Fruit fly (Drosophila melanogaster) whole organism, embryonic: ENCODE data around the gene RfC3.

Experiments
- Abd-B ChIP-seq: fragments of 200-800 bp; sonication (Bioruptor generic); optimal IDR thresholded peaks from 2 replicates; lab custom pipeline; 2018; ENCODE audit warnings: missing biosample characterization, mild to moderate bottlenecking, missing genetic modification characterization, moderate library complexity
- Antp ChIP-seq: fragments of 200-800 bp; sonication (Bioruptor generic); optimal IDR thresholded peaks from 3 replicates; lab custom pipeline; 2016; ENCODE audit warnings: missing biosample characterization, missing genetic modification characterization
- Bteb2 ChIP-seq: fragments of 200-800 bp; sonication (Bioruptor generic); optimal IDR thresholded peaks from 2 replicates; lab custom pipeline; 2016; ENCODE audit warnings: missing biosample characterization, missing genetic modification characterization
- CG10267 ChIP-seq: fragments of 200-800 bp; sonication (Bioruptor generic); optimal IDR thresholded peaks from 2 replicates; lab custom pipeline; 2018; ENCODE audit warnings: missing biosample characterization, mild to moderate bottlenecking, missing genetic modification characterization, moderate library complexity
- CG11398 ChIP-seq: fragments of 200-800 bp; sonication (Bioruptor generic); optimal IDR thresholded peaks from 2 replicates; lab custom pipeline; 2016; ENCODE audit warnings: missing biosample characterization, missing genetic modification characterization
- CG11456 ChIP-seq: fragments of 200-800 bp; sonication (Bioruptor generic); IDR thresholded peaks from 3 replicates; pipeline ENCODE4 v1.3.6; 2022; ENCODE audit warnings: missing biosample characterization, missing genetic modification characterization
- CG12104 ChIP-seq: fragments of 200-800 bp; sonication (Bioruptor generic); optimal IDR thresholded peaks from 3 replicates; lab custom pipeline; 2016; ENCODE audit warnings: missing biosample characterization, missing genetic modification characterization
- CG14860 ChIP-seq: fragments of 200-800 bp; sonication (Bioruptor generic); IDR thresholded peaks from 3 replicates; pipeline ENCODE4 v1.3.6; 2022; ENCODE audit warnings: missing biosample characterization, missing genetic modification characterization; ENCODE audit not compliant: partially characterized antibody
- CG15514 ChIP-seq: fragments of 200-800 bp; sonication (Bioruptor generic); optimal IDR thresholded peaks from 3 replicates; lab custom pipeline; 2017; ENCODE audit warnings: missing biosample characterization, missing genetic modification characterization, mild to moderate bottlenecking, moderate library complexity, missing genetic modification reagents
- CG31441 ChIP-seq: fragments of 200-800 bp; sonication (Bioruptor generic); IDR thresholded peaks from 2 replicates; pipeline ENCODE4 v1.3.6; 2022; ENCODE audit warnings: missing biosample characterization, missing genetic modification characterization
- CG33557 ChIP-seq: fragments of 200-800 bp; sonication (Bioruptor generic); optimal IDR thresholded peaks from 2 replicates; lab custom pipeline; 2019; ENCODE audit warnings: missing biosample characterization, mild to moderate bottlenecking, missing genetic modification characterization, moderate library complexity
- CG3995 ChIP-seq: fragments of 200-800 bp; sonication (Bioruptor generic); optimal IDR thresholded peaks from 3 replicates; lab custom pipeline; 2016; ENCODE audit warnings: missing biosample characterization, missing genetic modification characterization
- CG42726 ChIP-seq: fragments of 200-800 bp; sonication (Bioruptor generic); IDR thresholded peaks from 2 replicates; pipeline ENCODE4 v1.3.6; 2022; ENCODE audit warnings: missing biosample characterization, missing genetic modification characterization; ENCODE audit not compliant: partially characterized antibody
- CG4282 ChIP-seq: fragments of 200-800 bp; sonication (Bioruptor generic); optimal IDR thresholded peaks from 2 replicates; lab custom pipeline; 2016; ENCODE audit warnings: missing biosample characterization, missing genetic modification characterization
- CG4360 ChIP-seq: fragments of 200-800 bp; sonication (Bioruptor generic); IDR thresholded peaks from 2 replicates; pipeline ENCODE4 v1.3.6; 2022; ENCODE audit warnings: missing biosample characterization, missing genetic modification characterization
- CG4707 ChIP-seq: fragments of 200-800 bp; sonication (Bioruptor generic); optimal IDR thresholded peaks from 2 replicates; lab custom pipeline; 2018; ENCODE audit warnings: missing biosample characterization, mild to moderate bottlenecking, missing genetic modification characterization, moderate library complexity
- CG4730 ChIP-seq: fragments of 200-800 bp; sonication (Bioruptor generic); IDR thresholded peaks from 2 replicates; pipeline ENCODE4 v1.3.6; 2022; ENCODE audit warnings: missing biosample characterization, missing genetic modification characterization
- CG6175 ChIP-seq: fragments of 200-800 bp; sonication (Bioruptor generic); IDR thresholded peaks from 3 replicates; pipeline ENCODE4 v1.3.6; 2022; ENCODE audit warnings: missing biosample characterization, missing genetic modification characterization
- CG6791 ChIP-seq: fragments of 200-800 bp; sonication (Bioruptor generic); IDR thresholded peaks from 3 replicates; pipeline ENCODE4 v1.3.6; 2022; ENCODE audit warnings: missing biosample characterization, missing genetic modification characterization; ENCODE audit not compliant: partially characterized antibody
- CG7372 ChIP-seq: fragments of 200-800 bp; sonication (Bioruptor generic); IDR thresholded peaks from 2 replicates; pipeline ENCODE4 v1.3.6; 2022; ENCODE audit warnings: missing biosample characterization, missing genetic modification characterization
- CG7839 ChIP-seq: fragments of 200-800 bp; sonication (Bioruptor generic); optimal IDR thresholded peaks from 3 replicates; lab custom pipeline; 2018; ENCODE audit warnings: missing biosample characterization, mild to moderate bottlenecking, missing genetic modification characterization, moderate library complexity
- CG8388 ChIP-seq: fragments of 200-800 bp; sonication (Bioruptor generic); optimal IDR thresholded peaks from 2 replicates; lab custom pipeline; 2019; ENCODE audit warnings: missing biosample characterization, mild to moderate bottlenecking, missing genetic modification characterization, moderate library complexity
- CG8944 ChIP-seq: fragments of 200-800 bp; sonication (Bioruptor generic); optimal IDR thresholded peaks from 3 replicates; lab custom pipeline; 2016; ENCODE audit warnings: missing biosample characterization, missing genetic modification characterization
- CG9817 ChIP-seq: fragments of 200-800 bp; sonication (Bioruptor generic); optimal IDR thresholded peaks from 2 replicates; lab custom pipeline; 2018; ENCODE audit warnings: missing biosample characterization, mild to moderate bottlenecking, missing genetic modification characterization, moderate library complexity
- CTCF ChIP-seq: fragments of 200-800 bp; sonication (Bioruptor generic); optimal IDR thresholded peaks from 2 replicates; lab custom pipeline; 2017; ENCODE audit warnings: missing biosample characterization, mild to moderate bottlenecking, missing genetic modification characterization, moderate library complexity
- CrebB ChIP-seq: fragments of 200-800 bp; sonication (Bioruptor generic); optimal IDR thresholded peaks from 3 replicates; lab custom pipeline; 2018; ENCODE audit warnings: missing biosample characterization, mild to moderate bottlenecking, missing genetic modification characterization
- D ChIP-seq, 2 experiments: fragments of 200-800 bp in 1 of 2; fragments of >200 bp in 1 of 2; sonication (Bioruptor generic) in 1 of 2; optimal IDR thresholded peaks; 2 replicates in 1 of 2; 3 replicates in 1 of 2; lab custom pipeline; 2017; ENCODE audit warnings: mild to moderate bottlenecking in 1 of 2, missing biosample characterization in 1 of 2, missing genetic modification characterization in 1 of 2, missing genetic modification reagents in 1 of 2
- Dek ChIP-seq: fragments of 200-800 bp; sonication (Bioruptor generic); optimal IDR thresholded peaks from 3 replicates; lab custom pipeline; 2019; ENCODE audit warnings: missing biosample characterization, mild to moderate bottlenecking, missing genetic modification characterization, moderate library complexity
- Elba2 ChIP-seq: fragments of 200-800 bp; sonication (Bioruptor generic); optimal IDR thresholded peaks from 3 replicates; lab custom pipeline; 2016; ENCODE audit warnings: missing biosample characterization, missing genetic modification characterization
- Hand ChIP-seq: fragments of 200-800 bp; sonication (Bioruptor generic); optimal IDR thresholded peaks from 2 replicates; lab custom pipeline; 2017; ENCODE audit warnings: mild to moderate bottlenecking, missing biosample characterization, missing genetic modification reagents, missing genetic modification characterization
- Lim3 ChIP-seq: fragments of 200-800 bp; sonication (Bioruptor generic); IDR thresholded peaks from 2 replicates; pipeline ENCODE4 v1.3.6; 2022; ENCODE audit warnings: missing biosample characterization, missing genetic modification characterization
- Nf-YC ChIP-seq: fragments of 200-800 bp; optimal IDR thresholded peaks from 3 replicates; lab custom pipeline; 2019; ENCODE audit warnings: missing biosample characterization, mild to moderate bottlenecking, missing genetic modification characterization, moderate library complexity
- Oaz ChIP-seq: fragments of 200-800 bp; sonication (Bioruptor generic); IDR thresholded peaks from 2 replicates; pipeline ENCODE4 v1.3.6; 2022; ENCODE audit warnings: missing biosample characterization, missing genetic modification characterization
- al ChIP-seq: fragments of 200-800 bp; sonication (Bioruptor generic); IDR thresholded peaks from 2 replicates; pipeline ENCODE4 v1.3.6; 2022; ENCODE audit warnings: missing biosample characterization, missing genetic modification characterization
- ap ChIP-seq: fragments of 200-800 bp; sonication (Bioruptor generic); IDR thresholded peaks from 2 replicates; pipeline ENCODE4 v1.3.6; 2022; ENCODE audit warnings: missing biosample characterization, missing genetic modification characterization
- ewg ChIP-seq: fragments of 200-800 bp; sonication (Bioruptor generic); optimal IDR thresholded peaks from 3 replicates; lab custom pipeline; 2017; ENCODE audit warnings: mild to moderate bottlenecking, missing biosample characterization, missing genetic modification reagents, missing genetic modification characterization
- eyg ChIP-seq: fragments of 200-800 bp; sonication (Bioruptor generic); optimal IDR thresholded peaks from 3 replicates; lab custom pipeline; 2016; ENCODE audit warnings: missing biosample characterization, missing genetic modification characterization
- ftz-f1 ChIP-seq: fragments of 200-800 bp; sonication (Bioruptor generic); optimal IDR thresholded peaks from 2 replicates; lab custom pipeline; 2016; ENCODE audit warnings: missing biosample characterization, missing genetic modification characterization
- gem ChIP-seq: fragments of 200-800 bp; sonication (Bioruptor generic); optimal IDR thresholded peaks from 2 replicates; lab custom pipeline; 2019; ENCODE audit warnings: missing biosample characterization, mild to moderate bottlenecking, missing genetic modification characterization, moderate library complexity
- gfzf ChIP-seq: fragments of 200-800 bp; sonication (Bioruptor generic); optimal IDR thresholded peaks from 2 replicates; lab custom pipeline; 2016; ENCODE audit warnings: missing biosample characterization, mild to moderate bottlenecking, missing genetic modification characterization, moderate library complexity
- jing ChIP-seq: fragments of 200-800 bp; sonication (Bioruptor generic); optimal IDR thresholded peaks from 2 replicates; lab custom pipeline; 2018; ENCODE audit warnings: missing biosample characterization, mild to moderate bottlenecking, missing genetic modification characterization
- knrl ChIP-seq: fragments of 200-800 bp; sonication (Bioruptor generic); IDR thresholded peaks from 3 replicates; pipeline ENCODE4 v1.3.6; 2022; ENCODE audit warnings: missing biosample characterization, missing genetic modification characterization; ENCODE audit not compliant: partially characterized antibody
- mam ChIP-seq: fragments of 200-800 bp; sonication (Bioruptor generic); optimal IDR thresholded peaks from 3 replicates; lab custom pipeline; 2016; ENCODE audit warnings: missing biosample characterization, missing genetic modification characterization
- nom ChIP-seq: fragments of 200-800 bp; sonication (Bioruptor generic); optimal IDR thresholded peaks from 2 replicates; lab custom pipeline; 2017; ENCODE audit warnings: missing biosample characterization, missing genetic modification characterization, mild to moderate bottlenecking, moderate library complexity, missing genetic modification reagents
- pnt ChIP-seq: fragments of 200-800 bp; sonication (Bioruptor generic); optimal IDR thresholded peaks from 3 replicates; lab custom pipeline; 2016; ENCODE audit warnings: missing biosample characterization, missing genetic modification characterization
- tio ChIP-seq: fragments of 200-800 bp; sonication (Bioruptor generic); optimal IDR thresholded peaks from 2 replicates; lab custom pipeline; 2017; ENCODE audit warnings: missing biosample characterization, missing genetic modification characterization, inconsistent platforms
- ttk ChIP-seq: fragments of 200-800 bp; sonication (Bioruptor generic); IDR thresholded peaks from 2 replicates; pipeline ENCODE4 v2.1.2; 2022; ENCODE audit warnings: missing biosample characterization, missing genetic modification characterization
- tx ChIP-seq: fragments of 200-800 bp; sonication (Bioruptor generic); optimal IDR thresholded peaks from 2 replicates; lab custom pipeline; 2016; ENCODE audit warnings: missing biosample characterization, missing genetic modification characterization
- yki ChIP-seq: fragments of >200 bp; optimal IDR thresholded peaks from 3 replicates; lab custom pipeline; 2018
- zfh1 ChIP-seq: fragments of 200-800 bp; sonication (Bioruptor generic); IDR thresholded peaks from 3 replicates; pipeline ENCODE4 v1.3.6; 2022; ENCODE audit warnings: missing biosample characterization, missing genetic modification characterization

Gene RfC3

dm6 chr2L:10408122-10408576 is 10.8 kb upstream of the RfC3 start, which contains the start of the genes Ip259 and RpS27A (continued):
- TF ChIP-seq mam (GFP tag; lab: Kevin White, UChicago) (peak; percentile 71), knrl (GFP tag; lab: Robert Waterston, UW) (no peak; the same call in 2 of the 3 replicates), CG4360 (GFP tag; lab: Robert Waterston, UW) (0 out of 2 replicates have a peak, but pooled peaks have one; percentile 40), CG6175 (no peak), Dek (tag; lab: Kevin White, UChicago) (no peak), eyg (GFP tag; lab: Kevin White, UChicago) (peak; percentile 41), gfzf (GFP tag; lab: Kevin White, UChicago) (peak; percentile 2), zfh1 (GFP tag; lab: Robert Waterston, UW) (peak; percentile 90), ewg (GFP tag; lab: Kevin White, UChicago) (peak; percentile 64), yki (lab: Kevin White, UChicago) (no peak), CG11398 (GFP tag; lab: Kevin White, UChicago) (peak; percentile 67), CG4282 (GFP tag; lab: Kevin White, UChicago) (no peak), Elba2 (no peak), tio (peak; percentile 71), CG10267 (peak; percentile 60), Hand (GFP tag; lab: Kevin White, UChicago) (peak; percentile 25), CG7372 (peak; percentile 63; the same call in 1 of the 2 replicates), al (GFP tag; lab: Robert Waterston, UW) (peak; percentile 56), CG8944 (GFP tag; lab: Kevin White, UChicago) (no peak), CG14860 (no peak), CG4730 (peak; percentile 35; the same call in 1 of the 2 replicates), Oaz (0 out of 2 replicates have a peak, but pooled peaks have one; percentile 23), CG33557 (GFP tag; lab: Kevin White, UChicago) (peak; percentile 69), CG6791 (no peak), ap (GFP tag; lab: Robert Waterston, UW) (no peak; the same call in 1 of the 2 replicates), CG8388 (GFP tag; lab: Kevin White, UChicago) (peak; percentile 53), CrebB (tag; lab: Kevin White, UChicago) (peak; percentile 73), Nf-YC (peak; percentile 56), CG12104 (GFP tag; lab: Kevin White, UChicago) (peak; percentile 85), CG3995 (peak; percentile 60), Lim3 (GFP tag; lab: Robert Waterston, UW) (no peak), CG11456 (no peak; the same call in 1 of the 3 replicates), CG9817 (peak; percentile 70), ttk (GFP tag; lab: Robert Waterston, UW) (peak; percentile 75), D (optimal IDR thresholded peaks at IDR 0.05; lab: Kevin White, UChicago) (no peak), D (GFP tag; optimal IDR thresholded peaks at IDR 0.05; lab: Kevin White, UChicago) (peak; percentile 62), CG7839 (tag; lab: Kevin White, UChicago) (peak; percentile 77), Abd-B (GFP tag; lab: Kevin White, UChicago) (no peak), Antp (GFP tag; lab: Kevin White, UChicago) (peak; percentile 61), CG42726 (GFP tag; lab: Robert Waterston, UW) (peak; percentile 30; the same call in 1 of the 2 replicates), pnt (GFP tag; lab: Kevin White, UChicago) (no peak), nom (GFP tag; lab: Kevin White, UChicago) (peak; percentile 83), CG4707 (GFP tag; lab: Kevin White, UChicago) (peak; percentile 79), ftz-f1 (GFP tag; lab: Kevin White, UChicago) (no peak), tx (no peak), jing (GFP tag; lab: Kevin White, UChicago) (no peak), gem (no peak), CG15514 (GFP tag; lab: Kevin White, UChicago) (peak; percentile 92), CG31441 (GFP tag; lab: Robert Waterston, UW) (no peak; the same call in 1 of the 2 replicates), Bteb2 (GFP tag; lab: Kevin White, UChicago) (peak; percentile 55), CTCF (GFP tag; lab: Kevin White, UChicago) (no peak)
